Fruit fly (Drosophila melanogaster) whole organism, embryonic: ENCODE data around the gene eas.
A peak's percentile ranks its signal among the peaks of the same experiment; 100 is the strongest.

Experiments
- B-H1 ChIP-seq: fragments of 200-800 bp; sonication (Bioruptor generic); IDR thresholded peaks from 3 replicates; pipeline ENCODE4 v1.3.6; 2022; ENCODE audit warnings: missing biosample characterization, missing genetic modification characterization
- B-H2 ChIP-seq: fragments of 200-800 bp; sonication (Bioruptor generic); optimal IDR thresholded peaks from 2 replicates; lab custom pipeline; 2018; ENCODE audit warnings: missing biosample characterization, mild to moderate bottlenecking, missing genetic modification characterization
- Bgb ChIP-seq: fragments of 200-800 bp; sonication (Bioruptor generic); IDR thresholded peaks from 2 replicates; pipeline ENCODE4 v1.3.6; 2022; ENCODE audit warnings: missing biosample characterization, missing genetic modification characterization; ENCODE audit not compliant: partially characterized antibody
- CG10267 ChIP-seq: fragments of 200-800 bp; sonication (Bioruptor generic); optimal IDR thresholded peaks from 2 replicates; lab custom pipeline; 2018; ENCODE audit warnings: missing biosample characterization, mild to moderate bottlenecking, missing genetic modification characterization, moderate library complexity
- CG10654 ChIP-seq: fragments of 200-800 bp; sonication (Bioruptor generic); optimal IDR thresholded peaks from 2 replicates; lab custom pipeline; 2016; ENCODE audit warnings: missing biosample characterization, missing genetic modification characterization
- CG11456 ChIP-seq: fragments of 200-800 bp; sonication (Bioruptor generic); IDR thresholded peaks from 3 replicates; pipeline ENCODE4 v1.3.6; 2022; ENCODE audit warnings: missing biosample characterization, missing genetic modification characterization
- CG12155 ChIP-seq: fragments of 200-800 bp; sonication (Bioruptor generic); optimal IDR thresholded peaks from 3 replicates; lab custom pipeline; 2016; ENCODE audit warnings: missing biosample characterization, missing genetic modification characterization
- CG13287 ChIP-seq: fragments of 200-800 bp; sonication (Bioruptor generic); IDR thresholded peaks from 2 replicates; pipeline ENCODE4 v1.3.6; 2022; ENCODE audit warnings: missing biosample characterization, missing genetic modification characterization; ENCODE audit not compliant: partially characterized antibody
- CG14050 ChIP-seq: fragments of 200-800 bp; sonication (Bioruptor generic); IDR thresholded peaks from 3 replicates; pipeline ENCODE4 v1.3.6; 2022; ENCODE audit warnings: missing biosample characterization, missing genetic modification characterization
- CG14860 ChIP-seq: fragments of 200-800 bp; sonication (Bioruptor generic); IDR thresholded peaks from 3 replicates; pipeline ENCODE4 v1.3.6; 2022; ENCODE audit warnings: missing biosample characterization, missing genetic modification characterization; ENCODE audit not compliant: partially characterized antibody
- CG15073 ChIP-seq: fragments of 200-800 bp; sonication (Bioruptor generic); optimal IDR thresholded peaks from 2 replicates; lab custom pipeline; 2016; ENCODE audit warnings: missing biosample characterization, missing genetic modification characterization
- CG15514 ChIP-seq: fragments of 200-800 bp; sonication (Bioruptor generic); optimal IDR thresholded peaks from 3 replicates; lab custom pipeline; 2017; ENCODE audit warnings: missing biosample characterization, missing genetic modification characterization, mild to moderate bottlenecking, moderate library complexity, missing genetic modification reagents
- CG17912 ChIP-seq: fragments of 200-800 bp; sonication (Bioruptor generic); optimal IDR thresholded peaks from 2 replicates; lab custom pipeline; 2018; ENCODE audit warnings: missing biosample characterization, mild to moderate bottlenecking, missing genetic modification characterization
- CG18011 ChIP-seq: fragments of 200-800 bp; sonication (Bioruptor generic); optimal IDR thresholded peaks from 2 replicates; lab custom pipeline; 2017; ENCODE audit warnings: missing biosample characterization, missing genetic modification characterization, mild to moderate bottlenecking, moderate library complexity, missing genotype
- CG2889 ChIP-seq: fragments of 200-800 bp; sonication (Bioruptor generic); IDR thresholded peaks from 3 replicates; pipeline ENCODE4 v1.3.6; 2022; ENCODE audit warnings: missing biosample characterization, missing genetic modification characterization
- CG3838 ChIP-seq: fragments of 200-800 bp; sonication (Bioruptor generic); optimal IDR thresholded peaks from 3 replicates; lab custom pipeline; 2016; ENCODE audit warnings: missing biosample characterization, missing genetic modification characterization
- CG4730 ChIP-seq: fragments of 200-800 bp; sonication (Bioruptor generic); IDR thresholded peaks from 2 replicates; pipeline ENCODE4 v1.3.6; 2022; ENCODE audit warnings: missing biosample characterization, missing genetic modification characterization
- CG7271 ChIP-seq: fragments of 200-800 bp; sonication (Bioruptor generic); optimal IDR thresholded peaks from 2 replicates; lab custom pipeline; 2018; ENCODE audit warnings: missing biosample characterization, mild to moderate bottlenecking, missing genetic modification characterization, moderate library complexity
- CG7357 ChIP-seq: fragments of 200-800 bp; sonication (Bioruptor generic); IDR thresholded peaks from 3 replicates; pipeline ENCODE4 v1.3.6; 2022; ENCODE audit warnings: missing biosample characterization, missing genetic modification characterization
- Dek ChIP-seq: fragments of 200-800 bp; sonication (Bioruptor generic); optimal IDR thresholded peaks from 3 replicates; lab custom pipeline; 2019; ENCODE audit warnings: missing biosample characterization, mild to moderate bottlenecking, missing genetic modification characterization, moderate library complexity
- Dref ChIP-seq: fragments of 200-800 bp; sonication (Bioruptor generic); IDR thresholded peaks from 2 replicates; pipeline ENCODE4 v1.3.6; 2022; ENCODE audit warnings: missing biosample characterization, missing genetic modification characterization
- Eip74EF ChIP-seq, 2 experiments: fragments of 200-800 bp in 1 of 2; fragments of >200 bp in 1 of 2; sonication (Bioruptor generic) in 1 of 2; optimal IDR thresholded peaks; 2 replicates each; lab custom pipeline; 2017 to 2019; ENCODE audit warnings: missing biosample characterization in 2 of 2, missing genetic modification characterization in 2 of 2, mild to moderate bottlenecking in 1 of 2, moderate library complexity in 1 of 2
- Gug ChIP-seq: fragments of 200-800 bp; sonication (Bioruptor generic); IDR thresholded peaks from 4 replicates; pipeline ENCODE4 v1.3.6; 2022; ENCODE audit warnings: missing biosample characterization, missing genetic modification characterization
- Hr78 ChIP-seq, 2 experiments: fragments of 200-800 bp in 1 of 2; fragments of >200 bp in 1 of 2; sonication (Bioruptor generic) in 1 of 2; optimal IDR thresholded peaks; 2 replicates each; lab custom pipeline; 2017 to 2019; ENCODE audit warnings: missing biosample characterization in 2 of 2, missing genetic modification characterization in 2 of 2, mild to moderate bottlenecking in 1 of 2, moderate library complexity in 1 of 2
- Kr ChIP-seq: fragments of 200-800 bp; sonication (Bioruptor generic); optimal IDR thresholded peaks from 2 replicates; lab custom pipeline; 2017; ENCODE audit warnings: missing biosample characterization, mild to moderate bottlenecking, missing genetic modification characterization
- Lhr ChIP-seq: fragments of 200-800 bp; sonication (Bioruptor generic); optimal IDR thresholded peaks from 3 replicates; lab custom pipeline; 2017; ENCODE audit warnings: mild to moderate bottlenecking, missing biosample characterization, missing genetic modification reagents, missing genetic modification characterization
- Lpt ChIP-seq: fragments of >200 bp; optimal IDR thresholded peaks from 2 replicates; lab custom pipeline; 2018; ENCODE audit warnings: missing biosample characterization, missing genetic modification characterization
- NFAT ChIP-seq: fragments of 200-800 bp; sonication (Bioruptor generic); IDR thresholded peaks from 2 replicates; pipeline ENCODE4 v1.3.6; 2022; ENCODE audit warnings: missing biosample characterization, missing genetic modification characterization
- Neu2 ChIP-seq: fragments of 200-800 bp; sonication (Bioruptor generic); optimal IDR thresholded peaks from 3 replicates; lab custom pipeline; 2016; ENCODE audit warnings: missing biosample characterization, missing genetic modification characterization, borderline replicate concordance
- Xbp1 ChIP-seq: fragments of 200-800 bp; sonication (Bioruptor generic); optimal IDR thresholded peaks from 3 replicates; lab custom pipeline; 2016; ENCODE audit warnings: missing biosample characterization, mild to moderate bottlenecking, missing genetic modification characterization
- amos ChIP-seq: fragments of 200-800 bp; sonication (Bioruptor generic); IDR thresholded peaks from 2 replicates; pipeline ENCODE4 v1.3.6; 2022; ENCODE audit warnings: missing biosample characterization, missing genetic modification characterization; ENCODE audit not compliant: partially characterized antibody
- ash1 ChIP-seq: fragments of 200-800 bp; sonication (Bioruptor generic); optimal IDR thresholded peaks from 2 replicates; lab custom pipeline; 2018; ENCODE audit warnings: missing biosample characterization, mild to moderate bottlenecking, missing genetic modification characterization
- bab2 ChIP-seq: fragments of 200-800 bp; sonication (Bioruptor generic); optimal IDR thresholded peaks from 2 replicates; lab custom pipeline; 2016; ENCODE audit warnings: missing biosample characterization, missing genetic modification characterization
- btn ChIP-seq: fragments of 200-800 bp; sonication (Bioruptor generic); optimal IDR thresholded peaks from 2 replicates; lab custom pipeline; 2016; ENCODE audit warnings: missing biosample characterization, missing genetic modification characterization
- cad ChIP-seq: fragments of >200 bp; optimal IDR thresholded peaks from 2 replicates; lab custom pipeline; 2017; ENCODE audit warnings: missing biosample characterization, missing genetic modification characterization
- ci ChIP-seq: fragments of 200-800 bp; sonication (Bioruptor generic); IDR thresholded peaks from 3 replicates; pipeline ENCODE4 v1.3.6; 2022; ENCODE audit warnings: missing biosample characterization, missing genetic modification characterization
- crc ChIP-seq: fragments of 200-800 bp; sonication (Bioruptor generic); optimal IDR thresholded peaks from 2 replicates; lab custom pipeline; 2016; ENCODE audit warnings: missing biosample characterization, missing genetic modification characterization
- fd64A ChIP-seq: fragments of 200-800 bp; sonication (Bioruptor generic); optimal IDR thresholded peaks from 3 replicates; lab custom pipeline; 2018; ENCODE audit warnings: missing biosample characterization, mild to moderate bottlenecking, missing genetic modification characterization
- h ChIP-seq: fragments of >200 bp; optimal IDR thresholded peaks from 2 replicates; lab custom pipeline; 2017
- hbn ChIP-seq: fragments of 200-800 bp; sonication (Bioruptor generic); IDR thresholded peaks from 2 replicates; pipeline ENCODE4 v1.3.6; 2022; ENCODE audit warnings: missing biosample characterization, missing genetic modification characterization; ENCODE audit not compliant: partially characterized antibody
- jigr1 ChIP-seq: fragments of 200-800 bp; sonication (Bioruptor generic); IDR thresholded peaks from 3 replicates; pipeline ENCODE4 v1.3.6; 2022; ENCODE audit warnings: missing biosample characterization, missing genetic modification characterization
- lov ChIP-seq, 2 experiments: fragments of 200-800 bp in 1 of 2; fragments of >200 bp in 1 of 2; sonication (Bioruptor generic) in 1 of 2; IDR thresholded peaks in 1 of 2; optimal IDR thresholded peaks in 1 of 2; 2 replicates in 1 of 2; 3 replicates in 1 of 2; pipeline versions ENCODE4 v1.3.6 to Lab custom; 2017 to 2022; ENCODE audit warnings: missing biosample characterization in 1 of 2, missing genetic modification characterization in 1 of 2
- nmo ChIP-seq: fragments of 200-800 bp; sonication (Bioruptor generic); optimal IDR thresholded peaks from 2 replicates; lab custom pipeline; 2018; ENCODE audit warnings: missing biosample characterization, mild to moderate bottlenecking, missing genetic modification characterization, moderate library complexity
- org-1 ChIP-seq: fragments of 200-800 bp; sonication (Bioruptor generic); optimal IDR thresholded peaks from 2 replicates; lab custom pipeline; 2017; ENCODE audit warnings: missing biosample characterization, missing genetic modification characterization
- otp ChIP-seq: fragments of 200-800 bp; sonication (Bioruptor generic); IDR thresholded peaks from 3 replicates; pipeline ENCODE4, ENCODE4 v1.3.6; 2022; ENCODE audit warnings: missing biosample characterization, missing genetic modification characterization
- p53 ChIP-seq: fragments of 200-800 bp; sonication (Bioruptor generic); optimal IDR thresholded peaks from 2 replicates; lab custom pipeline; 2016; ENCODE audit warnings: missing biosample characterization, missing genetic modification characterization
- pita ChIP-seq: fragments of 200-800 bp; sonication (Bioruptor generic); optimal IDR thresholded peaks from 2 replicates; lab custom pipeline; 2017; ENCODE audit warnings: missing biosample characterization, mild to moderate bottlenecking, missing genetic modification characterization
- pzg ChIP-seq: fragments of 200-800 bp; sonication (Bioruptor generic); optimal IDR thresholded peaks from 3 replicates; lab custom pipeline; 2018; ENCODE audit warnings: missing biosample characterization, mild to moderate bottlenecking, missing genetic modification characterization, moderate library complexity
- sens ChIP-seq: fragments of 200-800 bp; sonication (Bioruptor generic); peaks from one replicate; lab custom pipeline; 2016; ENCODE audit warnings: missing biosample characterization, missing genetic modification characterization
- stwl ChIP-seq: fragments of 200-800 bp; sonication (Bioruptor generic); optimal IDR thresholded peaks from 3 replicates; lab custom pipeline; 2018; ENCODE audit warnings: missing biosample characterization, mild to moderate bottlenecking, missing genetic modification characterization, moderate library complexity

Gene eas

dm6 chrX:16263415-16263814, 14.7 kb upstream of the eas start (continued):
- TF ChIP-seq CG2889 (GFP tag; lab: Robert Waterston, UW) (peak; percentile 39; the same call in 1 of the 3 replicates), Kr (GFP tag; lab: Kevin White, UChicago) (no peak), CG14860 (GFP tag; lab: Robert Waterston, UW) (no peak), otp (GFP tag; lab: Robert Waterston, UW) (peak; percentile 77; the same call in 2 of the 3 replicates), h (lab: Kevin White, UChicago) (no peak), ci (peak; percentile 93), NFAT (GFP tag; lab: Robert Waterston, UW) (peak; percentile 41), CG15514 (GFP tag; lab: Kevin White, UChicago) (peak; percentile 59), Dek (tag; lab: Kevin White, UChicago) (peak; percentile 71), p53 (GFP tag; lab: Kevin White, UChicago) (no peak), fd64A (GFP tag; lab: Kevin White, UChicago) (peak; percentile 53), Eip74EF (GFP tag; optimal IDR thresholded peaks at IDR 0.05; lab: Kevin White, UChicago) (peak in 1 of 2 experiments; percentile 64), btn (GFP tag; lab: Kevin White, UChicago) (peak; percentile 28), CG14050 (peak; percentile 68), Bgb (no peak), CG17912 (GFP tag; lab: Kevin White, UChicago) (no peak), lov (optimal IDR thresholded peaks at IDR 0.05; lab: Kevin White, UChicago) (no peak), lov (GFP tag; IDR thresholded peaks at IDR 0.05; lab: Robert Waterston, UW) (0 out of 3 replicates have a peak, but pooled peaks have one; percentile 66), CG13287 (GFP tag; lab: Robert Waterston, UW) (no peak), ash1 (GFP tag; lab: Kevin White, UChicago) (no peak), Lhr (GFP tag; lab: Kevin White, UChicago) (peak; percentile 34), CG4730 (GFP tag; lab: Robert Waterston, UW) (peak; percentile 61), amos (GFP tag; lab: Robert Waterston, UW) (no peak), Lpt (GFP tag; lab: Kevin White, UChicago) (no peak), CG11456 (peak; percentile 70), sens (peak; percentile 95), Dref (GFP tag; lab: Robert Waterston, UW) (no peak), CG18011 (peak; percentile 14), hbn (GFP tag; lab: Robert Waterston, UW) (no peak), cad (GFP tag; lab: Kevin White, UChicago) (no peak), CG3838 (GFP tag; lab: Kevin White, UChicago) (no peak), stwl (tag; lab: Kevin White, UChicago) (no peak), jigr1 (0 out of 3 replicates have a peak, but pooled peaks have one; percentile 47), B-H2 (GFP tag; lab: Kevin White, UChicago) (peak; percentile 57), CG7271 (tag; lab: Kevin White, UChicago) (peak; percentile 29), CG10654 (GFP tag; lab: Kevin White, UChicago) (peak; percentile 69), bab2 (peak; percentile 46), crc (GFP tag; lab: Kevin White, UChicago) (no peak), CG7357 (GFP tag; lab: Robert Waterston, UW) (peak; percentile 57; the same call in 1 of the 3 replicates), Gug (GFP tag; lab: Robert Waterston, UW) (peak; percentile 57; the same call in 2 of the 4 replicates), CG15073 (peak; percentile 38), CG10267 (tag; lab: Kevin White, UChicago) (peak; percentile 78), nmo (peak; percentile 83), B-H1 (GFP tag; lab: Robert Waterston, UW) (peak; percentile 75), Neu2 (no peak), Xbp1 (GFP tag; lab: Kevin White, UChicago) (peak; percentile 78), org-1 (GFP tag; lab: Kevin White, UChicago) (peak; percentile 74), Hr78 (GFP tag; optimal IDR thresholded peaks at IDR 0.05; lab: Kevin White, UChicago) (peak in 1 of 2 experiments; percentile 24), pzg (GFP tag; lab: Kevin White, UChicago) (no peak), CG12155 (GFP tag; lab: Kevin White, UChicago) (peak; percentile 55), pita (GFP tag; lab: Kevin White, UChicago) (no peak)
